Worm (Caenorhabditis elegans): ENCODE data around the gene clec-265.

The clec-265 gene

ce11 chrX:3003703-3004102, 27.9 kb upstream of the clec-265 start, which contains the start of gene Y41G9A.6:
Y41G9A.6 (minus strand) TSS chrX:3003803.
- TF ChIP-seq pax-1 (tag; optimal IDR thresholded peaks at IDR 0.05) (no peak), lim-6 (tag; optimal IDR thresholded peaks at IDR 0.05) (no peak), mec-3 (tag; optimal IDR thresholded peaks at IDR 0.05; ENCODE audit: borderline replicate concordance) (no peak), K09A11.1 (tag; optimal IDR thresholded peaks at IDR 0.05; ENCODE audit: insufficient read depth) (no peak), zip-5 (tag; optimal IDR thresholded peaks at IDR 0.05) (no peak), odd-2 (tag; optimal IDR thresholded peaks at IDR 0.05) (no peak), ets-4 (tag; optimal IDR thresholded peaks at IDR 0.05) (no peak), unc-3 (GFP tag; conservative IDR thresholded peaks at IDR 0.05) (no peak), unc-3 (tag; optimal IDR thresholded peaks at IDR 0.05) (no peak), C38D4.7 (GFP tag; optimal IDR thresholded peaks at IDR 0.05) (no peak), che-1 (tag; optimal IDR thresholded peaks at IDR 0.05) (no peak), F13H6.1 (tag; optimal IDR thresholded peaks at IDR 0.05) (no peak), hlh-8 (tag; optimal IDR thresholded peaks at IDR 0.05) (no peak), madf-2 (tag; optimal IDR thresholded peaks at IDR 0.05) (no peak)

ce11 chrX:3009190-3009589, 22.4 kb upstream of the clec-265 start, which contains the start of gene Y48D7A.1:
Y48D7A.1 (plus strand) TSS chrX:3009490.
- no peak for TF ChIP-seq ets-4 (tag; optimal IDR thresholded peaks at IDR 0.05)

ce11 chrX:3018505-3018996, 13.0 kb upstream of the clec-265 start, which contains the start of gene flp-18:
flp-18 (minus strand) TSS chrX:3018555.
- TF ChIP-seq hlh-15 (tag; optimal IDR thresholded peaks at IDR 0.05) = no peak
- TF ChIP-seq unc-86 (tag; optimal IDR thresholded peaks at IDR 0.05) = no peak
- TF ChIP-seq eyg-1 (tag; optimal IDR thresholded peaks at IDR 0.05) = no peak
- TF ChIP-seq K02D7.2 (tag; optimal IDR thresholded peaks at IDR 0.05) = no peak
- TF ChIP-seq fkh-10 (GFP tag; optimal IDR thresholded peaks at IDR 0.05) = no peak
- no peak for TF ChIP-seq lim-6 (tag; optimal IDR thresholded peaks at IDR 0.05)
- TF ChIP-seq pros-1 (tag; optimal IDR thresholded peaks at IDR 0.05) = no peak
- TF ChIP-seq ref-2 (tag; optimal IDR thresholded peaks at IDR 0.05) = no peak
- TF ChIP-seq ceh-14 (tag; optimal IDR thresholded peaks at IDR 0.05) = no peak
- no peak for TF ChIP-seq ets-4 (tag; optimal IDR thresholded peaks at IDR 0.05)
- no peak for TF ChIP-seq ceh-2 (tag; optimal IDR thresholded peaks at IDR 0.05)
- no peak for TF ChIP-seq nhr-232 (tag; optimal IDR thresholded peaks at IDR 0.05)
- no peak for TF ChIP-seq ceh-9 (tag; optimal IDR thresholded peaks at IDR 0.05)
- no peak for TF ChIP-seq ahr-1 (tag; optimal IDR thresholded peaks at IDR 0.05)
- TF ChIP-seq ceh-45 (GFP tag; IDR thresholded peaks at IDR 0.05) = no peak
- no peak for TF ChIP-seq sox-4 (tag; optimal IDR thresholded peaks at IDR 0.05)
- no peak for TF ChIP-seq hlh-13 (GFP tag; optimal IDR thresholded peaks at IDR 0.05)
- no peak for TF ChIP-seq elt-4 (tag; optimal IDR thresholded peaks at IDR 0.05)

ce11 chrX:3019996-3020395, 11.6 kb upstream of the clec-265 start:
- no peak for TF ChIP-seq zip-5 (tag; optimal IDR thresholded peaks at IDR 0.05)
- no peak for TF ChIP-seq unc-42 (tag; optimal IDR thresholded peaks at IDR 0.05)
- no peak for TF ChIP-seq ama-1 (optimal IDR thresholded peaks at IDR 0.05)
- TF ChIP-seq fax-1 (tag; optimal IDR thresholded peaks at IDR 0.05) = no peak
- TF ChIP-seq ceh-30 (tag; optimal IDR thresholded peaks at IDR 0.05) = no peak
- no peak for TF ChIP-seq sox-4 (tag; optimal IDR thresholded peaks at IDR 0.05)
- TF ChIP-seq K02D7.2 (tag; optimal IDR thresholded peaks at IDR 0.05) = no peak
- no peak for TF ChIP-seq lim-6 (tag; optimal IDR thresholded peaks at IDR 0.05)
- TF ChIP-seq hlh-13 (GFP tag; optimal IDR thresholded peaks at IDR 0.05) = no peak
- TF ChIP-seq madf-2 (tag; optimal IDR thresholded peaks at IDR 0.05) = no peak
- TF ChIP-seq ref-2 (tag; optimal IDR thresholded peaks at IDR 0.05) = no peak
- no peak for TF ChIP-seq dmd-4 (tag; optimal IDR thresholded peaks at IDR 0.05; ENCODE audit: borderline replicate concordance)
- TF ChIP-seq sox-2 (GFP tag; IDR thresholded peaks at IDR 0.05) = no peak
- no peak for TF ChIP-seq hlh-8 (tag; optimal IDR thresholded peaks at IDR 0.05)
- TF ChIP-seq ceh-31 (tag; optimal IDR thresholded peaks at IDR 0.05) = no peak

Measured in whole organism, late embryonic.